Worm (Caenorhabditis elegans) whole organism, L3 larva: Measurements from ENCODE around the gene xpb-1.

ENCODE experiments used
- R02D3.7 ChIP-seq: fragments of 150-350 bp; optimal IDR thresholded peaks from 2 replicates; lab custom pipeline; 2014; ENCODE audit warnings: missing biosample characterization, missing genetic modification characterization
- ZK546.5 ChIP-seq: sonication (generic microtip); optimal IDR thresholded peaks from 2 replicates; lab custom pipeline; 2017; ENCODE audit warnings: missing biosample characterization, missing genetic modification characterization
- aly-2 ChIP-seq: fragments of 150-350 bp; optimal IDR thresholded peaks from 2 replicates; lab custom pipeline; 2014; ENCODE audit warnings: missing biosample characterization, missing genetic modification characterization
- ama-1 ChIP-seq: fragments of 150-350 bp; optimal IDR thresholded peaks from 2 replicates; lab custom pipeline; 2018
- ceh-16 ChIP-seq: sonication (generic microtip); optimal IDR thresholded peaks from 2 replicates; lab custom pipeline; 2017; ENCODE audit warnings: missing biosample characterization, missing genetic modification characterization
- ceh-28 ChIP-seq: fragments of 150-350 bp; optimal IDR thresholded peaks from 2 replicates; lab custom pipeline; 2014; ENCODE audit warnings: missing biosample characterization, missing genetic modification reagents, missing genetic modification characterization
- ceh-82 ChIP-seq: fragments of 150-350 bp; optimal IDR thresholded peaks from 2 replicates; lab custom pipeline; 2014; ENCODE audit warnings: missing biosample characterization, missing genetic modification characterization
- daf-12 ChIP-seq: fragments of 150-350 bp; optimal IDR thresholded peaks from 2 replicates; lab custom pipeline; 2014; ENCODE audit warnings: missing biosample characterization, missing genetic modification reagents, missing genetic modification characterization
- egl-27 ChIP-seq: sonication (generic microtip); optimal IDR thresholded peaks from 4 replicates; lab custom pipeline; 2017; ENCODE audit warnings: missing biosample characterization, missing genetic modification reagents, missing genetic modification characterization
- elt-3 ChIP-seq, 3 experiments: fragments of 150-350 bp in 1 of 3; sonication (generic microtip) in 2 of 3; optimal IDR thresholded peaks; 2 replicates in 2 of 3; 4 replicates in 1 of 3; lab custom pipeline; 2014 to 2017; ENCODE audit warnings: missing biosample characterization in 3 of 3, missing genetic modification characterization in 3 of 3
- eor-1 ChIP-seq, 2 experiments: fragments of 150-350 bp; optimal IDR thresholded peaks; 2 replicates each; lab custom pipeline; 2014 to 2018; ENCODE audit warnings: missing biosample characterization in 2 of 2, missing genetic modification characterization in 2 of 2
- fkh-10 ChIP-seq: sonication (generic microtip); optimal IDR thresholded peaks from 2 replicates; lab custom pipeline; 2017; ENCODE audit warnings: missing biosample characterization, missing genetic modification reagents, missing genetic modification characterization
- fos-1 ChIP-seq: fragments of 150-350 bp; optimal IDR thresholded peaks from 2 replicates; lab custom pipeline; 2014; ENCODE audit warnings: missing biosample characterization, missing genetic modification characterization
- hmg-11 ChIP-seq: sonication (generic microtip); optimal IDR thresholded peaks from 2 replicates; lab custom pipeline; 2016; ENCODE audit warnings: missing genetic modification characterization, missing compliant biosample characterization
- jun-1 ChIP-seq: fragments of 150-350 bp; optimal IDR thresholded peaks from 2 replicates; lab custom pipeline; 2014; ENCODE audit warnings: missing biosample characterization, missing genetic modification reagents, missing genetic modification characterization
- lin-15B ChIP-seq: fragments of 150-350 bp; optimal IDR thresholded peaks from 2 replicates; lab custom pipeline; 2014; ENCODE audit warnings: missing biosample characterization, missing genetic modification characterization
- lin-39 ChIP-seq: fragments of 150-350 bp; optimal IDR thresholded peaks from 2 replicates; lab custom pipeline; 2018; ENCODE audit warnings: missing biosample characterization, missing genetic modification reagents, missing genetic modification characterization
- lsy-12 ChIP-seq: sonication (generic microtip); optimal IDR thresholded peaks from 2 replicates; lab custom pipeline; 2016; ENCODE audit warnings: mild to moderate bottlenecking, missing genetic modification characterization, missing compliant biosample characterization
- mdl-1 ChIP-seq: fragments of 150-350 bp; optimal IDR thresholded peaks from 2 replicates; lab custom pipeline; 2014; ENCODE audit warnings: missing biosample characterization, missing genetic modification characterization
- mml-1 ChIP-seq: fragments of 150-350 bp; sonication (generic microtip); optimal IDR thresholded peaks from 3 replicates; lab custom pipeline; 2014; ENCODE audit warnings: missing biosample characterization, missing genetic modification characterization
- nfya-1 ChIP-seq: sonication (generic microtip); optimal IDR thresholded peaks from 2 replicates; lab custom pipeline; 2017; ENCODE audit warnings: missing genetic modification characterization, mild to moderate bottlenecking, missing compliant biosample characterization, antibody characterized with exemption, moderate library complexity; ENCODE audit not compliant: insufficient read depth
- nhr-11 ChIP-seq: fragments of 150-350 bp; optimal IDR thresholded peaks from 2 replicates; lab custom pipeline; 2014; ENCODE audit warnings: missing biosample characterization, missing genetic modification characterization
- nhr-12 ChIP-seq: fragments of 150-350 bp; optimal IDR thresholded peaks from 2 replicates; lab custom pipeline; 2014; ENCODE audit warnings: missing biosample characterization, missing genetic modification characterization
- nhr-23 ChIP-seq: fragments of 150-350 bp; optimal IDR thresholded peaks from 2 replicates; lab custom pipeline; 2014; ENCODE audit warnings: missing biosample characterization, missing genetic modification reagents, missing genetic modification characterization
- nhr-28 ChIP-seq: fragments of 150-350 bp; optimal IDR thresholded peaks from 2 replicates; lab custom pipeline; 2014; ENCODE audit warnings: missing biosample characterization, missing genetic modification characterization
- nhr-76 ChIP-seq: fragments of 150-350 bp; sonication (generic microtip); optimal IDR thresholded peaks from 5 replicates; lab custom pipeline; 2014; ENCODE audit warnings: missing biosample characterization, missing genetic modification characterization
- pha-4 ChIP-seq: fragments of 150-350 bp; optimal IDR thresholded peaks from 2 replicates; lab custom pipeline; 2014; ENCODE audit warnings: missing biosample characterization, missing genetic modification reagents, missing genetic modification characterization
- pqm-1 ChIP-seq: fragments of 150-350 bp; optimal IDR thresholded peaks from 2 replicates; lab custom pipeline; 2017; ENCODE audit warnings: missing biosample characterization, missing genetic modification characterization, inconsistent platforms
- sea-2 ChIP-seq: fragments of 150-350 bp; sonication (generic microtip); optimal IDR thresholded peaks from 4 replicates; lab custom pipeline; 2014; ENCODE audit warnings: missing biosample characterization, missing genetic modification reagents, missing genetic modification characterization
- snpc-4 ChIP-seq: fragments of 150-350 bp; optimal IDR thresholded peaks from 2 replicates; lab custom pipeline; 2014; ENCODE audit warnings: missing biosample characterization, missing genetic modification characterization
- unc-39 ChIP-seq: sonication (generic microtip); optimal IDR thresholded peaks from 4 replicates; lab custom pipeline; 2017; ENCODE audit warnings: missing biosample characterization, missing genetic modification characterization
- unc-62 ChIP-seq: fragments of 150-350 bp; sonication (generic microtip); optimal IDR thresholded peaks from 4 replicates; lab custom pipeline; 2014; ENCODE audit warnings: missing biosample characterization, missing genetic modification reagents, missing genetic modification characterization
- zag-1 ChIP-seq: fragments of 150-350 bp; optimal IDR thresholded peaks from 2 replicates; lab custom pipeline; 2014; ENCODE audit warnings: missing biosample characterization, missing genetic modification characterization
- ztf-11 ChIP-seq: fragments of 150-350 bp; optimal IDR thresholded peaks from 2 replicates; lab custom pipeline; 2014; ENCODE audit warnings: missing biosample characterization, missing genetic modification characterization
- ztf-4 ChIP-seq: fragments of 150-350 bp; optimal IDR thresholded peaks from 2 replicates; lab custom pipeline; 2014; ENCODE audit warnings: missing biosample characterization, missing genetic modification characterization

The xpb-1 gene

ce11 chrIII:11510120-11510519 is 16.3 kb upstream of the xpb-1 start:
- no peak for TF ChIP-seq fkh-10 (GFP tag; lab: Kevin White, UChicago)
- TF ChIP-seq lsy-12 (tag; lab: Kevin White, UChicago) = no peak
- no peak for TF ChIP-seq ztf-11 (tag; lab: Kevin White, UChicago)
- TF ChIP-seq snpc-4 (tag; lab: Kevin White, UChicago) = no peak
- no peak for TF ChIP-seq egl-27 (tag; lab: Kevin White, UChicago)
- TF ChIP-seq fos-1 = no peak
- TF ChIP-seq mdl-1 (tag; lab: Kevin White, UChicago) = no peak
- TF ChIP-seq hmg-11 (tag; lab: Kevin White, UChicago) = no peak
- no peak for TF ChIP-seq nhr-28 (tag; lab: Kevin White, UChicago)
- TF ChIP-seq mml-1 = no peak
- TF ChIP-seq ama-1 (lab: Kevin White, UChicago) = no peak
- no peak for TF ChIP-seq nhr-12 (tag; lab: Kevin White, UChicago)
- TF ChIP-seq unc-62 = no peak
- TF ChIP-seq R02D3.7 = no peak
- no peak for TF ChIP-seq ztf-4 (tag; lab: Kevin White, UChicago)
- TF ChIP-seq lin-39 (tag; lab: Kevin White, UChicago) = no peak
- no peak for TF ChIP-seq eor-1 (tag; optimal IDR thresholded peaks at IDR 0.05; lab: Kevin White, UChicago)
- TF ChIP-seq lin-15B = no peak
- no peak for TF ChIP-seq unc-39
- no peak for TF ChIP-seq daf-12

ce11 chrIII:11510826-11511225 is 15.6 kb upstream of the xpb-1 start:
- no peak for TF ChIP-seq ceh-16 (tag; lab: Kevin White, UChicago)
- no peak for TF ChIP-seq ceh-28 (tag; lab: Kevin White, UChicago)
- no peak for TF ChIP-seq eor-1 (tag; optimal IDR thresholded peaks at IDR 0.05; lab: Kevin White, UChicago)
- no peak for TF ChIP-seq mml-1
- TF ChIP-seq ama-1 (lab: Kevin White, UChicago) = no peak
- no peak for TF ChIP-seq daf-12
- TF ChIP-seq zag-1 (tag; lab: Kevin White, UChicago) = no peak
- TF ChIP-seq jun-1 (tag; lab: Kevin White, UChicago) = no peak
- TF ChIP-seq, all 47 proteins: peak for 0

- TF ChIP-seq nhr-12 (tag; lab: Kevin White, UChicago) = no peak
- no peak for TF ChIP-seq lin-15B
- no peak for TF ChIP-seq daf-12
- TF ChIP-seq unc-39 = no peak
- no peak for TF ChIP-seq eor-1 (tag; optimal IDR thresholded peaks at IDR 0.05; lab: Kevin White, UChicago)
- no peak for TF ChIP-seq mml-1
- no peak for TF ChIP-seq pha-4 (tag; lab: Kevin White, UChicago)
- TF ChIP-seq snpc-4 (tag; lab: Kevin White, UChicago) = no peak
- TF ChIP-seq sea-2 = no peak
- TF ChIP-seq ceh-82 (tag; lab: Kevin White, UChicago) = no peak
- no peak for TF ChIP-seq nhr-23 (tag; lab: Kevin White, UChicago)
- TF ChIP-seq lin-39 (tag; lab: Kevin White, UChicago) = no peak
- no peak for TF ChIP-seq elt-3 (tag; optimal IDR thresholded peaks at IDR 0.05; lab: Kevin White, UChicago)
- TF ChIP-seq pqm-1 (tag; lab: Kevin White, UChicago) = no peak
- TF ChIP-seq ceh-28 (tag; lab: Kevin White, UChicago) = no peak
- TF ChIP-seq aly-2 (tag; lab: Kevin White, UChicago) = no peak
- no peak for TF ChIP-seq unc-62
- no peak for TF ChIP-seq mdl-1 (tag; lab: Kevin White, UChicago)
Measured at ce11 chrIII:11523504-11524025, 2.9 kb upstream of the xpb-1 start, which contains the start of the genes Y66D12A.16 and such-1. Y66D12A.16 (plus strand) TSS chrIII:11523554. such-1 (minus strand) TSS chrIII:11523759.

- TF ChIP-seq ztf-4 (tag; lab: Kevin White, UChicago) = no peak
- TF ChIP-seq hmg-11 (tag; lab: Kevin White, UChicago) = no peak
- TF ChIP-seq lsy-12 (tag; lab: Kevin White, UChicago) = no peak
- no peak for TF ChIP-seq eor-1 (tag; optimal IDR thresholded peaks at IDR 0.05; lab: Kevin White, UChicago)
- no peak for TF ChIP-seq snpc-4 (tag; lab: Kevin White, UChicago)
- TF ChIP-seq nfya-1 (tag; lab: Kevin White, UChicago) = no peak
- TF ChIP-seq nhr-11 (tag; lab: Kevin White, UChicago) = no peak
- TF ChIP-seq unc-62 = no peak
- no peak for TF ChIP-seq ZK546.5
- no peak for TF ChIP-seq nhr-76 (tag; lab: Kevin White, UChicago)
- no peak for TF ChIP-seq R02D3.7
- no peak for TF ChIP-seq fkh-10 (GFP tag; lab: Kevin White, UChicago)
Measured at ce11 chrIII:11524073-11524472, 2.4 kb upstream of the xpb-1 start.
